Worm (Caenorhabditis elegans) whole organism, late embryonic: ENCODE results near the gene clc-12.

Source experiments
- ceh-14 ChIP-seq: sonication (generic microtip); optimal IDR thresholded peaks from 2 replicates; lab custom pipeline; 2016; ENCODE audit warnings: missing genotype, missing genetic modification characterization, missing compliant biosample characterization
- pqm-1 ChIP-seq: sonication (generic microtip); optimal IDR thresholded peaks from 2 replicates; lab custom pipeline; 2016; ENCODE audit warnings: missing genetic modification characterization, missing compliant biosample characterization

- TF ChIP-seq ceh-14 (tag; lab: Kevin White, UChicago): no peak
- no peak for TF ChIP-seq pqm-1 (tag; lab: Kevin White, UChicago)
Observed at ce11 chrV:16972134-16972533, 37.1 kb downstream of the clc-12 start, which contains the start of gene srh-119.
